Fruit fly (Drosophila melanogaster) whole organism, pupa: Measurements from ENCODE around the gene Chchd3.
A peak's percentile ranks its signal among the peaks of the same experiment; 100 is the strongest.

Experiments
- CG10348 ChIP-seq: fragments of 200-800 bp; sonication (Bioruptor generic); IDR thresholded peaks from 2 replicates; pipeline ENCODE4 v1.3.6; 2022; ENCODE audit warnings: missing biosample characterization, missing genetic modification characterization
- CG12605 ChIP-seq: fragments of 200-800 bp; sonication (Bioruptor generic); IDR thresholded peaks from 2 replicates; pipeline ENCODE4 v1.3.6; 2022; ENCODE audit warnings: missing biosample characterization, missing genetic modification characterization
- CG13204 ChIP-seq: fragments of 200-800 bp; sonication (Bioruptor generic); optimal IDR thresholded peaks from 2 replicates; lab custom pipeline; 2018; ENCODE audit warnings: missing biosample characterization, mild to moderate bottlenecking, missing genetic modification characterization, moderate library complexity
- CG14655 ChIP-seq: fragments of 200-800 bp; sonication (Bioruptor generic); optimal IDR thresholded peaks from 3 replicates; lab custom pipeline; 2017; ENCODE audit warnings: mild to moderate bottlenecking, missing biosample characterization, missing genetic modification reagents, missing genetic modification characterization
- CG15710 ChIP-seq: fragments of 200-800 bp; sonication (Bioruptor generic); optimal IDR thresholded peaks from 2 replicates; lab custom pipeline; 2018; ENCODE audit warnings: missing biosample characterization, mild to moderate bottlenecking, missing genetic modification characterization, moderate library complexity
- CG17806 ChIP-seq: fragments of 200-800 bp; sonication (Bioruptor generic); optimal IDR thresholded peaks from 2 replicates; lab custom pipeline; 2018; ENCODE audit warnings: missing biosample characterization, mild to moderate bottlenecking, missing genetic modification characterization, moderate library complexity
- CG32121 ChIP-seq: fragments of 200-800 bp; sonication (Bioruptor generic); IDR thresholded peaks from 2 replicates; pipeline ENCODE4 v1.3.6; 2022; ENCODE audit warnings: missing biosample characterization, missing genetic modification characterization
- CG34367 ChIP-seq: fragments of 200-800 bp; sonication (Bioruptor generic); optimal IDR thresholded peaks from 2 replicates; lab custom pipeline; 2018; ENCODE audit warnings: missing biosample characterization, mild to moderate bottlenecking, missing genetic modification characterization
- CG4496 ChIP-seq: fragments of 200-800 bp; sonication (Bioruptor generic); IDR thresholded peaks from 3 replicates; pipeline ENCODE4 v1.3.6; 2022; ENCODE audit warnings: missing biosample characterization, missing genetic modification characterization
- CG8159 ChIP-seq: fragments of 200-800 bp; sonication (Bioruptor generic); optimal IDR thresholded peaks from 3 replicates; lab custom pipeline; 2018; ENCODE audit warnings: missing biosample characterization, mild to moderate bottlenecking, missing genetic modification characterization, moderate library complexity
- CG8301 ChIP-seq: fragments of 200-800 bp; sonication (Bioruptor generic); optimal IDR thresholded peaks from 2 replicates; lab custom pipeline; 2018; ENCODE audit warnings: missing biosample characterization, mild to moderate bottlenecking, missing genetic modification characterization
- CG9948 ChIP-seq: fragments of 200-800 bp; sonication (Bioruptor generic); optimal IDR thresholded peaks from 2 replicates; lab custom pipeline; 2018; ENCODE audit warnings: missing biosample characterization, mild to moderate bottlenecking, missing genetic modification characterization, moderate library complexity
- D1 ChIP-seq: fragments of 200-800 bp; sonication (Bioruptor generic); optimal IDR thresholded peaks from 2 replicates; lab custom pipeline; 2018; ENCODE audit warnings: missing biosample characterization, mild to moderate bottlenecking, missing genetic modification characterization, moderate library complexity
- EcR ChIP-seq: fragments of 200-800 bp; sonication (Bioruptor generic); optimal IDR thresholded peaks from 3 replicates; lab custom pipeline; 2019; ENCODE audit warnings: missing biosample characterization, missing genetic modification characterization, mild to moderate bottlenecking, moderate library complexity, missing genetic modification reagents
- Ets98B ChIP-seq: fragments of 200-800 bp; sonication (Bioruptor generic); IDR thresholded peaks from 2 replicates; pipeline ENCODE4 v1.3.6; 2022; ENCODE audit warnings: missing biosample characterization, missing genetic modification characterization
- Pif1A ChIP-seq: fragments of 200-800 bp; sonication (Bioruptor generic); optimal IDR thresholded peaks from 3 replicates; lab custom pipeline; 2016; ENCODE audit warnings: missing biosample characterization, missing genetic modification characterization
- Pif1B ChIP-seq: fragments of 200-800 bp; sonication (Bioruptor generic); optimal IDR thresholded peaks from 3 replicates; lab custom pipeline; 2016; ENCODE audit warnings: missing biosample characterization, missing genetic modification characterization
- Snoo ChIP-seq: fragments of 200-800 bp; sonication (Bioruptor generic); optimal IDR thresholded peaks from 3 replicates; lab custom pipeline; 2017; ENCODE audit warnings: missing biosample characterization, mild to moderate bottlenecking, missing genetic modification characterization, inconsistent platforms
- fd96Ca ChIP-seq: fragments of 200-800 bp; sonication (Bioruptor generic); IDR thresholded peaks from 3 replicates; pipeline ENCODE4 v1.3.6; 2022; ENCODE audit warnings: missing biosample characterization, missing genetic modification characterization
- gl ChIP-seq: fragments of 200-800 bp; sonication (Bioruptor generic); optimal IDR thresholded peaks from 2 replicates; lab custom pipeline; 2018; ENCODE audit warnings: missing biosample characterization, mild to moderate bottlenecking, missing genetic modification characterization
- rn ChIP-seq: fragments of 200-800 bp; sonication (Bioruptor generic); IDR thresholded peaks from 2 replicates; pipeline ENCODE4 v1.3.6; 2022; ENCODE audit warnings: missing biosample characterization, missing genetic modification characterization

Gene Chchd3

DNA sequence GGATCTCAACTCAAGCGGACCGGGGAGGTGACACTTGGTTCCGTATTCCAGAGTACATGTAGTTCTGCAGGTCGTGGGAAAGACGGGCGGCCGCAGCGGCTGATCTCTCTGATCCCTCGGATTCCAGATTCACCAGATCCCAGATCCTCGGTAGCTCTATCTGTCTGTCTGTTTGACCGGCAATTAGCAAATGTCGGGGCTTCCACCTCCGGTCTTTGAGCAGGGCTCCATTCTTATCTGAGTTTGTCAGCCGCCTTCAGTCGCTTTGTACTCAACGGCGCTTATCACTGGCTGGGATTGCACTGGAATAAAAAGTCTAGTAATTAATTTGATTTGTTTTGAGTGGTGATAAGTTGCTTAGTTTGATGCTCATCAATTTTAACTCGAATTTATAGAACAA is 12.6 kb upstream of the Chchd3 start:
- no peak for TF ChIP-seq Snoo (tag; lab: Kevin White, UChicago)
- TF ChIP-seq CG8159 (tag; lab: Kevin White, UChicago), result no peak
- TF ChIP-seq CG14655 (GFP tag; lab: Kevin White, UChicago), result no peak
- TF ChIP-seq gl (tag; lab: Kevin White, UChicago), result no peak
- no peak for TF ChIP-seq Pif1A (GFP tag; lab: Kevin White, UChicago)
- TF ChIP-seq EcR (GFP tag; lab: Kevin White, UChicago), result no peak
- no peak for TF ChIP-seq CG12605
- no peak for TF ChIP-seq CG32121 (GFP tag; lab: Robert Waterston, UW)
- TF ChIP-seq Pif1B (GFP tag; lab: Kevin White, UChicago), result no peak
- TF ChIP-seq D1, result no peak
- no peak for TF ChIP-seq CG4496 (GFP tag; lab: Robert Waterston, UW)
- TF ChIP-seq CG13204 (GFP tag; lab: Kevin White, UChicago), result no peak
- TF ChIP-seq CG9948 (tag; lab: Kevin White, UChicago), result peak; percentile 36
- no peak for TF ChIP-seq CG10348
- no peak for TF ChIP-seq rn
- TF ChIP-seq CG8301 (tag; lab: Kevin White, UChicago), result peak; percentile 23
- TF ChIP-seq, all 21 proteins: peak for 2

DNA sequence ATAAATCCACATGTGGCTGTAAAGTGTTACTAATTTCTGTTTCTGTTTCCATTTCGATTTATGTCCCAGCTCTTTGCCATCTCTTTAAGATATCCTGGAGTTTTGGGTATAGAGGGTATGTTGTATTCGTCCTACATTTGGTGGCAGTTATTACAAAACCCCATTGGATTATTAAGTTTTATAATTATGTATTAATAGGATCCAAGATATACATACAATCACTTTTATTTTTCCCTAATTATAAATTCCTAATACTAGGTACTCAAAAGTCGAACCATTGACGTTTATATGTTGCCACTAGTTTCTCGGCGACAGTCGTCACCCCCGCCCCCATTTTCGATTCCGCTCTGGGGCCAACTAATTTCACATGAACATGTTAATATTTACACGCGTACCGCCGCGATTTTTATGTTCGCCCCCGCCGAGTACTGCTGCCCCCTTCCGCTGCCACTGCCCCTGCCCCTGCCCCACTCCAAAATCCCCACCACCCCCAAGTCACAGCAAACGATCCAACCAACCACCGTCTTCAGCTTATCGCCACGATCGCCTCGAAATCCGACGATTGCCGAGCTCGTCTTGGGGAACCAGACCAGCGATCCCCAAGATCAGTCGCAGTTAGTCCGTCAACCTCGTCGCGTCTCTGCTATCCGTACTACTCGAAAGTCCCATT is 11.1 kb upstream of the Chchd3 start, which contains the start of gene Sox100B:
Gene Sox100B, plus strand, starts transcription at position 601 of the 670 bp plus-strand sequence.
- TF ChIP-seq CG32121 (GFP tag; lab: Robert Waterston, UW), result no peak
- no peak for TF ChIP-seq CG8301 (tag; lab: Kevin White, UChicago)
- TF ChIP-seq Pif1A (GFP tag; lab: Kevin White, UChicago), result no peak
- no peak for TF ChIP-seq gl (tag; lab: Kevin White, UChicago)
- TF ChIP-seq rn, result no peak
- TF ChIP-seq CG9948 (tag; lab: Kevin White, UChicago), result peak; percentile 25
- TF ChIP-seq CG8159 (tag; lab: Kevin White, UChicago), result peak; percentile 14
- no peak for TF ChIP-seq CG13204 (GFP tag; lab: Kevin White, UChicago)
- TF ChIP-seq CG12605, result no peak
- TF ChIP-seq fd96Ca (GFP tag; lab: Robert Waterston, UW), result no peak
- no peak for TF ChIP-seq CG17806 (tag; lab: Kevin White, UChicago)
- no peak for TF ChIP-seq D1

DNA sequence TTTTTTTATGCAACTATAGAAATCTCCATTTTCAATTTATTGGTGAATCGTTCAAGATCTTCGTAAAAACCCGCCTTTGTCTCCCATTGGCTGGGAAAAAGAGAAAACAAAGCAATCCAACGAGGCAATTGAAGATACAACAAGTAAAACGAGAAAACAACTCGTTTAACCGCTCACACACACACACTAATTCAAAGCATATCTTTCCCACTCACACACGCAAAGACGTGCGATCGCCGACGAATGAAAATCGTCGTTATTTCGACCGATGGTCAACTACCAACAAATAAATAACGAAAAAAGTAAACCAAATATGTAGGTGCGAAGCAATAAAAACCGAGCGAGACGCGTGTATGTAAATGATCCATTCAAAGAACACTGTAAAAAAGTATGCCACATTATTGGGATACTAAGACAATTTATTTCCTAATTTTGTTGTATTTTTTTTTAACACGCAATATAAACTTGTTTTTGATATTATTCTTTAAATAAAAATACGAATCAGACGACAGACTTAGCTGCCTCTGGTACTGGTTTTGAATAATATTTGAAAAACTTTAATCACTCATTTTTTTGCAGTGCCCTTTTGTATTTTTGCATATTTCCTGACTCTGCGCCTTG is 8.7 kb upstream of the Chchd3 start:
- TF ChIP-seq CG17806 (tag; lab: Kevin White, UChicago), result peak; percentile 70
- TF ChIP-seq CG8301 (tag; lab: Kevin White, UChicago), result peak; percentile 42
- TF ChIP-seq CG8159 (tag; lab: Kevin White, UChicago), result peak; percentile 72
- TF ChIP-seq Pif1A (GFP tag; lab: Kevin White, UChicago), result peak; percentile 89
- TF ChIP-seq CG9948 (tag; lab: Kevin White, UChicago), result peak; percentile 44
- TF ChIP-seq CG15710 (tag; lab: Kevin White, UChicago), result peak; percentile 79
- no peak; the same call in 1 of the 2 replicates for TF ChIP-seq rn
- peak; percentile 59 for TF ChIP-seq Snoo (tag; lab: Kevin White, UChicago)
- TF ChIP-seq CG10348, result no peak
- peak; percentile 1 for TF ChIP-seq EcR (GFP tag; lab: Kevin White, UChicago)
- TF ChIP-seq fd96Ca (GFP tag; lab: Robert Waterston, UW), result peak; percentile 75; the same call in 2 of the 3 replicates
- peak; percentile 89 for TF ChIP-seq CG4496 (GFP tag; lab: Robert Waterston, UW)
- TF ChIP-seq D1, result no peak
- peak; percentile 57 for TF ChIP-seq CG14655 (GFP tag; lab: Kevin White, UChicago)
- TF ChIP-seq CG13204 (GFP tag; lab: Kevin White, UChicago), result peak; percentile 78
- TF ChIP-seq Ets98B, result peak; percentile 84
- TF ChIP-seq CG12605, result peak; percentile 93
- TF ChIP-seq CG32121 (GFP tag; lab: Robert Waterston, UW), result peak; percentile 79
- TF ChIP-seq gl (tag; lab: Kevin White, UChicago), result peak; percentile 97
- TF ChIP-seq Pif1B (GFP tag; lab: Kevin White, UChicago), result peak; percentile 84
- TF ChIP-seq CG34367, result peak; percentile 88

DNA sequence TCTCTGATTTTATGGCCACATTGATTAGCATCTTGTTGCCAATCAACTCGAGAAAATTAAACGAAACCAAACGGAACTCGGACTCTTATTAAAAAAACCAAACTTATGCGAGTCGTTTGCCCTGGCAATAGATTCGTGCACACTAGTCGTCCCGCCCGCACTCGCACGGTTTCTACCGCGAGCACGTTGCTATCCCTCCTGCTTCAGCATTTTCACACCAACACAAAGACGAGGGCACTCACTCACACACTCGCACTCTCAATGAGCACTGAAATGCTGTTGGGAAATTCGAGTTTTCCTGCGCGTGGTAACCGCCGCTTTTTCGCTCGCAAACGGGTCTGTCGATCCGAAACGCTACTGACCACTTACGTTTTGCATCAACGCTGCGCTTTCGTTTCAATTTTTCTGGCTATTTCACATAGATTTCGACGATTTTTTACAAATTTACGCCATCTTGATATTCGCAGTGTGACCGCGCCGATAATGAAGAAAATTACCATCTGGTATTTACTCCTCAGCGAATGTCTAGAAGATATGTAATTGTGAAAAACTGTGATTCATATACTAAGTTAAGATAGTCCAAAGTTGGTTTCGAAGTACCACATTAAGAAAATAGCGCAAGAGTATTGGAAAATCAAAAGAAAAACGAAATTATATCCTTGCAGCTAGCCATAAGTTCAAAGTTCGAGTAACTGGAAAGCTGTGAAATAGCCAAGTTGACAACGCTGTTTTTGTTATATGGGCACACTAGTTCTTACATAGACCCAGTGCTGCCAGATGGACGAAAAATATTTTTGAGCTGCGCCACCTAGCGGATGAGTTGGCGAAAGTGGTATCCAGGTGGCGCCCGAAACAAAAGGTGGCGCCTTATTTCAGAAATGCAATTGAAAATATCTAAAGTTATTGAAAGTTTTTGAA is 7.3 kb upstream of the Chchd3 start, which contains the start of gene dco:
Gene dco, minus strand, starts transcription at position 503 of the 918 bp plus-strand sequence.
- TF ChIP-seq CG9948 (tag; lab: Kevin White, UChicago) (no peak), CG12605 (no peak), D1 (no peak), fd96Ca (GFP tag; lab: Robert Waterston, UW) (no peak), CG14655 (GFP tag; lab: Kevin White, UChicago) (no peak), CG17806 (tag; lab: Kevin White, UChicago) (peak; percentile 22), CG8301 (tag; lab: Kevin White, UChicago) (no peak), CG4496 (GFP tag; lab: Robert Waterston, UW) (peak; percentile 58), CG34367 (no peak), Ets98B (0 out of 2 replicates have a peak, but pooled peaks have one; percentile 21), Pif1A (GFP tag; lab: Kevin White, UChicago) (no peak), Snoo (tag; lab: Kevin White, UChicago) (no peak)
